Worm (Caenorhabditis elegans) whole organism, L4 larva: ENCODE results near the gene crm-1.

Source experiments
- R02D3.7 ChIP-seq: fragments of 150-350 bp; sonication (generic microtip); optimal IDR thresholded peaks from 3 replicates; lab custom pipeline; 2014; ENCODE audit warnings: missing biosample characterization, missing genetic modification characterization
- attf-4 ChIP-seq: sonication (generic microtip); optimal IDR thresholded peaks from 3 replicates; lab custom pipeline; 2017; ENCODE audit warnings: missing biosample characterization, missing genetic modification characterization
- dmd-8 ChIP-seq: fragments of 200-800 bp; sonication (Bioruptor generic); IDR thresholded peaks from 2 replicates; pipeline ENCODE4 v1.3.6; 2022; ENCODE audit warnings: missing genetic modification characterization, missing compliant biosample characterization
- egl-27 ChIP-seq: sonication (generic microtip); optimal IDR thresholded peaks from 3 replicates; lab custom pipeline; 2017; ENCODE audit warnings: missing biosample characterization, missing genetic modification reagents, missing genetic modification characterization
- lim-7 ChIP-seq: fragments of 200-800 bp; sonication (Bioruptor generic); IDR thresholded peaks from 2 replicates; pipeline ENCODE4 v1.3.6; 2022; ENCODE audit warnings: missing genetic modification characterization, missing compliant biosample characterization
- lin-1 ChIP-seq: fragments of 200-800 bp; sonication (Bioruptor generic); IDR thresholded peaks from 2 replicates; pipeline ENCODE4 v1.3.6; 2022; ENCODE audit warnings: missing genetic modification reagents, missing genetic modification characterization, missing compliant biosample characterization
- nhr-11 ChIP-seq: fragments of 150-350 bp; optimal IDR thresholded peaks from 2 replicates; lab custom pipeline; 2014; ENCODE audit warnings: missing biosample characterization, missing genetic modification characterization
- nhr-41 ChIP-seq: fragments of 200-800 bp; sonication (Bioruptor generic); IDR thresholded peaks from 2 replicates; pipeline ENCODE4 v1.3.6; 2022; ENCODE audit warnings: missing genetic modification reagents, missing genetic modification characterization, missing compliant biosample characterization
- nhr-48 ChIP-seq: sonication (generic microtip); optimal IDR thresholded peaks from 2 replicates; lab custom pipeline; 2016; ENCODE audit warnings: mild to moderate bottlenecking, missing genetic modification characterization, missing compliant biosample characterization
- nhr-6 ChIP-seq: fragments of 150-350 bp; optimal IDR thresholded peaks from 2 replicates; lab custom pipeline; 2014; ENCODE audit warnings: missing biosample characterization, missing genetic modification characterization
- nhr-77 ChIP-seq: fragments of 150-350 bp; optimal IDR thresholded peaks from 2 replicates; lab custom pipeline; 2014; ENCODE audit warnings: missing biosample characterization, missing genetic modification characterization
- unc-39 ChIP-seq: sonication (generic microtip); optimal IDR thresholded peaks from 2 replicates; lab custom pipeline; 2017; ENCODE audit warnings: missing biosample characterization, missing genetic modification characterization
- unc-62 ChIP-seq, 3 experiments: fragments of 150-350 bp in 1 of 3; sonication (generic microtip); optimal IDR thresholded peaks in 2 of 3; peaks in 1 of 3; 1 replicate in 1 of 3; 2 replicates in 2 of 3; lab custom pipeline; 2014 to 2017; ENCODE audit warnings: missing biosample characterization in 3 of 3, missing genetic modification characterization in 3 of 3, missing genetic modification reagents in 3 of 3, missing genotype in 1 of 3
- ztf-11 ChIP-seq: fragments of 150-350 bp; optimal IDR thresholded peaks from 2 replicates; lab custom pipeline; 2014; ENCODE audit warnings: missing biosample characterization, missing genetic modification characterization

DNA sequence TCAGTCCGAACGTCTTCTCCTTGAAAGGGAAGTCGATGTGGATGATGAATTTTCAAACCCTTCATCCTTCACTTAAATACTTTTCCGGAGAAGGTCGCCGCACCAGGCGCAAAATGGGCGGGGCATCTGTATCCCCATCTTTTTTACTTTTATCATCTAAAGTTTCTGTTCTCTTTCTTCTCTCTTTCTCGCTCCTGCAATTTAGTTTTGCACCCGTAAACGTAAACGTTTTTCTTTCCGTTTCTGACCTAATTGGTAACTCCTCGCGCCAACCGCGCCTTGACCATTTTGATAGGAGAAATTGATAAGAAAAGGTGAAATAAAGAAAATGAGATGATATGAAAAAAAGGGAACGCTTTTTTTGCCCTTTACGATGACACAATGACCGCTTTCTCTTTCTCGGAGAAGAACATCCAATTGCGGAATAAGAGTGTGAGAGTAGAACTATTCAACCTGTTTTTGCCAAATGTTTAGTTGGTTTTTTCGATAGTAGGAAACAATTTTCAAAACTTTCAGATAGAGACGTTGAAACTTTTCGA is 39.0 kb downstream of the crm-1 start, which contains the start of gene col-149:
- peak in 1 of 2 experiments; percentile 62 for TF ChIP-seq unc-62 (GFP tag; optimal IDR thresholded peaks at IDR 0.05 in 1 of 2; lab: Kevin White, UChicago)
- no peak for TF ChIP-seq unc-62 (tag; optimal IDR thresholded peaks at IDR 0.05; lab: Kevin White, UChicago)
- no peak for TF ChIP-seq nhr-11
- no peak for TF ChIP-seq attf-4 (tag; lab: Kevin White, UChicago)
- no peak for TF ChIP-seq R02D3.7 (tag; lab: Kevin White, UChicago)
- TF ChIP-seq egl-27 = no peak
- TF ChIP-seq nhr-41 (GFP tag; lab: Robert Waterston, UW) = no peak
- TF ChIP-seq unc-39 = no peak
- TF ChIP-seq nhr-77 (tag; lab: Kevin White, UChicago) = no peak
- no peak for TF ChIP-seq nhr-6
- TF ChIP-seq lim-7 = no peak
- TF ChIP-seq lin-1 (GFP tag; lab: Robert Waterston, UW) = no peak
- no peak for TF ChIP-seq dmd-8
- no peak for TF ChIP-seq nhr-48 (tag; lab: Kevin White, UChicago)
- TF ChIP-seq ztf-11 (tag; lab: Kevin White, UChicago) = no peak
